Fruit fly (Drosophila melanogaster) whole organism, embryonic: Measurements from ENCODE around the gene Nepl7.

Source experiments
- Asciz ChIP-seq: fragments of 200-800 bp; sonication (Bioruptor generic); optimal IDR thresholded peaks from 2 replicates; lab custom pipeline; 2017; ENCODE audit warnings: missing biosample characterization, mild to moderate bottlenecking, missing genetic modification characterization, missing genetic modification reagents
- BtbVII ChIP-seq: fragments of 200-800 bp; sonication (Bioruptor generic); optimal IDR thresholded peaks from 3 replicates; lab custom pipeline; 2017; ENCODE audit warnings: missing biosample characterization, mild to moderate bottlenecking, missing genetic modification characterization
- CG10209 ChIP-seq: fragments of 200-800 bp; sonication (Bioruptor generic); optimal IDR thresholded peaks from 3 replicates; lab custom pipeline; 2017; ENCODE audit warnings: missing biosample characterization, mild to moderate bottlenecking, missing genetic modification characterization, missing genetic modification reagents
- CG12391 ChIP-seq: fragments of 200-800 bp; sonication (Bioruptor generic); optimal IDR thresholded peaks from 3 replicates; lab custom pipeline; 2018; ENCODE audit warnings: missing biosample characterization, mild to moderate bottlenecking, missing genetic modification characterization, moderate library complexity
- CG13894 ChIP-seq: fragments of 200-800 bp; sonication (Bioruptor generic); optimal IDR thresholded peaks from 3 replicates; lab custom pipeline; 2018; ENCODE audit warnings: missing biosample characterization, mild to moderate bottlenecking, missing genetic modification characterization, moderate library complexity
- CG14667 ChIP-seq: fragments of 200-800 bp; sonication (Bioruptor generic); IDR thresholded peaks from 2 replicates; pipeline ENCODE4 v1.3.6; 2022; ENCODE audit warnings: missing biosample characterization, missing genetic modification characterization
- CG14965 ChIP-seq: fragments of 200-800 bp; sonication (Bioruptor generic); optimal IDR thresholded peaks from 2 replicates; lab custom pipeline; 2016; ENCODE audit warnings: missing biosample characterization, missing genetic modification characterization, borderline replicate concordance
- CG34422 ChIP-seq: fragments of 200-800 bp; sonication (Bioruptor generic); IDR thresholded peaks from 3 replicates; pipeline ENCODE4 v1.3.6; 2022; ENCODE audit warnings: missing biosample characterization, missing genetic modification characterization
- CG42726 ChIP-seq: fragments of 200-800 bp; sonication (Bioruptor generic); IDR thresholded peaks from 2 replicates; pipeline ENCODE4 v1.3.6; 2022; ENCODE audit warnings: missing biosample characterization, missing genetic modification characterization; ENCODE audit not compliant: partially characterized antibody
- CG4730 ChIP-seq: fragments of 200-800 bp; sonication (Bioruptor generic); IDR thresholded peaks from 2 replicates; pipeline ENCODE4 v1.3.6; 2022; ENCODE audit warnings: missing biosample characterization, missing genetic modification characterization
- CG4854 ChIP-seq: fragments of 200-800 bp; sonication (Bioruptor generic); optimal IDR thresholded peaks from 2 replicates; lab custom pipeline; 2016; ENCODE audit warnings: missing biosample characterization, missing genetic modification characterization, inconsistent platforms
- CG6813 ChIP-seq: fragments of 200-800 bp; sonication (Bioruptor generic); optimal IDR thresholded peaks from 2 replicates; lab custom pipeline; 2017; ENCODE audit warnings: missing biosample characterization, missing genetic modification characterization, mild to moderate bottlenecking, moderate library complexity, missing genetic modification reagents
- CG7271 ChIP-seq: fragments of 200-800 bp; sonication (Bioruptor generic); optimal IDR thresholded peaks from 2 replicates; lab custom pipeline; 2018; ENCODE audit warnings: missing biosample characterization, mild to moderate bottlenecking, missing genetic modification characterization, moderate library complexity
- CG7928 ChIP-seq: fragments of 200-800 bp; sonication (Bioruptor generic); optimal IDR thresholded peaks from 2 replicates; lab custom pipeline; 2017; ENCODE audit warnings: missing biosample characterization, mild to moderate bottlenecking, missing genetic modification characterization
- CHES-1-like ChIP-seq: fragments of 200-800 bp; sonication (Bioruptor generic); optimal IDR thresholded peaks from 2 replicates; lab custom pipeline; 2016; ENCODE audit warnings: missing biosample characterization, missing genetic modification characterization
- Dip3 ChIP-seq: fragments of 200-800 bp; sonication (Bioruptor generic); optimal IDR thresholded peaks from 3 replicates; lab custom pipeline; 2016; ENCODE audit warnings: missing biosample characterization, missing genetic modification characterization
- Dll ChIP-seq: fragments of 200-800 bp; sonication (Bioruptor generic); IDR thresholded peaks from 4 replicates; pipeline ENCODE4 v1.3.6; 2022; ENCODE audit warnings: missing biosample characterization, missing genetic modification characterization; ENCODE audit not compliant: partially characterized antibody
- Dp ChIP-seq: fragments of 200-800 bp; sonication (Bioruptor generic); optimal IDR thresholded peaks from 2 replicates; lab custom pipeline; 2018; ENCODE audit warnings: missing biosample characterization, mild to moderate bottlenecking, missing genetic modification characterization, moderate library complexity
- Elba2 ChIP-seq: fragments of 200-800 bp; sonication (Bioruptor generic); optimal IDR thresholded peaks from 3 replicates; lab custom pipeline; 2016; ENCODE audit warnings: missing biosample characterization, missing genetic modification characterization
- H15 ChIP-seq: fragments of 200-800 bp; sonication (Bioruptor generic); IDR thresholded peaks from 3 replicates; pipeline ENCODE4 v1.3.6; 2022; ENCODE audit warnings: missing biosample characterization, missing genetic modification characterization
- H2.0 ChIP-seq: fragments of 200-800 bp; sonication (Bioruptor generic); IDR thresholded peaks from 2 replicates; pipeline ENCODE4 v1.3.6; 2022; ENCODE audit warnings: missing biosample characterization, missing genetic modification characterization
- HLH54F ChIP-seq: fragments of 200-800 bp; sonication (Bioruptor generic); optimal IDR thresholded peaks from 3 replicates; lab custom pipeline; 2016; ENCODE audit warnings: missing biosample characterization, missing genetic modification characterization
- Hey ChIP-seq: fragments of 200-800 bp; sonication (Bioruptor generic); optimal IDR thresholded peaks from 3 replicates; lab custom pipeline; 2018; ENCODE audit warnings: missing biosample characterization, mild to moderate bottlenecking, missing genetic modification characterization
- Hmx ChIP-seq: fragments of 200-800 bp; sonication (Bioruptor generic); optimal IDR thresholded peaks from 2 replicates; lab custom pipeline; 2016; ENCODE audit warnings: missing biosample characterization, missing genetic modification characterization
- Mad ChIP-seq: fragments of 200-800 bp; sonication (Bioruptor generic); optimal IDR thresholded peaks from 2 replicates; lab custom pipeline; 2016; ENCODE audit warnings: missing biosample characterization, missing genetic modification characterization
- NfI ChIP-seq: fragments of 200-800 bp; sonication (Bioruptor generic); optimal IDR thresholded peaks from 3 replicates; lab custom pipeline; 2018; ENCODE audit warnings: missing biosample characterization, mild to moderate bottlenecking, missing genetic modification characterization, moderate library complexity
- Oli ChIP-seq: fragments of 200-800 bp; sonication (Bioruptor generic); optimal IDR thresholded peaks from 2 replicates; lab custom pipeline; 2018; ENCODE audit warnings: missing biosample characterization, mild to moderate bottlenecking, missing genetic modification characterization, moderate library complexity
- Optix ChIP-seq: fragments of 200-800 bp; sonication (Bioruptor generic); IDR thresholded peaks from 3 replicates; pipeline ENCODE4 v1.3.6; 2022; ENCODE audit warnings: missing biosample characterization, missing genetic modification characterization
- Usf ChIP-seq: fragments of 200-800 bp; sonication (Bioruptor generic); optimal IDR thresholded peaks from 2 replicates; lab custom pipeline; 2017; ENCODE audit warnings: missing genotype, missing biosample characterization, missing genetic modification characterization
- ash1 ChIP-seq: fragments of 200-800 bp; sonication (Bioruptor generic); optimal IDR thresholded peaks from 2 replicates; lab custom pipeline; 2018; ENCODE audit warnings: missing biosample characterization, mild to moderate bottlenecking, missing genetic modification characterization
- bab2 ChIP-seq: fragments of 200-800 bp; sonication (Bioruptor generic); optimal IDR thresholded peaks from 2 replicates; lab custom pipeline; 2016; ENCODE audit warnings: missing biosample characterization, missing genetic modification characterization
- ci ChIP-seq: fragments of 200-800 bp; sonication (Bioruptor generic); IDR thresholded peaks from 3 replicates; pipeline ENCODE4 v1.3.6; 2022; ENCODE audit warnings: missing biosample characterization, missing genetic modification characterization
- crol ChIP-seq: fragments of 200-800 bp; sonication (Bioruptor generic); IDR thresholded peaks from 2 replicates; pipeline ENCODE4 v1.3.6; 2022; ENCODE audit warnings: missing biosample characterization, missing genetic modification characterization
- dan ChIP-seq: fragments of 200-800 bp; sonication (Bioruptor generic); IDR thresholded peaks from 2 replicates; pipeline ENCODE4 v1.3.6; 2022; ENCODE audit warnings: missing biosample characterization, missing genetic modification characterization
- fd64A ChIP-seq: fragments of 200-800 bp; sonication (Bioruptor generic); optimal IDR thresholded peaks from 3 replicates; lab custom pipeline; 2018; ENCODE audit warnings: missing biosample characterization, mild to moderate bottlenecking, missing genetic modification characterization
- gce ChIP-seq: fragments of 200-800 bp; sonication (Bioruptor generic); IDR thresholded peaks from 3 replicates; pipeline ENCODE4 v1.3.6; 2022; ENCODE audit warnings: missing biosample characterization, missing genetic modification characterization
- maf-S ChIP-seq: fragments of 200-800 bp; sonication (Bioruptor generic); optimal IDR thresholded peaks from 2 replicates; lab custom pipeline; 2016; ENCODE audit warnings: missing biosample characterization, missing genetic modification characterization
- pb ChIP-seq: fragments of 200-800 bp; sonication (Bioruptor generic); optimal IDR thresholded peaks from 3 replicates; lab custom pipeline; 2016; ENCODE audit warnings: missing biosample characterization, missing genetic modification characterization
- phol ChIP-seq: fragments of 200-800 bp; sonication (Bioruptor generic); optimal IDR thresholded peaks from 3 replicates; lab custom pipeline; 2018; ENCODE audit warnings: missing biosample characterization, mild to moderate bottlenecking, missing genetic modification characterization, moderate library complexity
- pzg ChIP-seq: fragments of 200-800 bp; sonication (Bioruptor generic); optimal IDR thresholded peaks from 3 replicates; lab custom pipeline; 2018; ENCODE audit warnings: missing biosample characterization, mild to moderate bottlenecking, missing genetic modification characterization, moderate library complexity
- sc ChIP-seq, 3 experiments: fragments of >200 bp in 2 of 3; fragments of 200-800 bp in 1 of 3; sonication (Bioruptor generic) in 1 of 3; optimal IDR thresholded peaks; 2 replicates in 2 of 3; 3 replicates in 1 of 3; lab custom pipeline; 2017; ENCODE audit warnings: mild to moderate bottlenecking in 1 of 3, missing biosample characterization in 1 of 3, missing genetic modification characterization in 1 of 3, missing genetic modification reagents in 1 of 3
- seq ChIP-seq: fragments of 200-800 bp; sonication (Bioruptor generic); IDR thresholded peaks from 2 replicates; pipeline ENCODE4 v1.3.6; 2022; ENCODE audit warnings: missing biosample characterization, missing genetic modification characterization
- so ChIP-seq: fragments of 200-800 bp; sonication (Bioruptor generic); IDR thresholded peaks from 3 replicates; pipeline ENCODE4 v1.3.6; 2022; ENCODE audit warnings: missing biosample characterization, missing genetic modification characterization
- tll ChIP-seq, 2 experiments: fragments of 200-800 bp in 1 of 2; fragments of >200 bp in 1 of 2; sonication (Bioruptor generic) in 1 of 2; optimal IDR thresholded peaks; 2 replicates each; lab custom pipeline; 2017 to 2019; ENCODE audit warnings: missing biosample characterization in 2 of 2, missing genetic modification characterization in 2 of 2, mild to moderate bottlenecking in 1 of 2, moderate library complexity in 1 of 2
- tna ChIP-seq: fragments of 200-800 bp; sonication (Bioruptor generic); IDR thresholded peaks from 2 replicates; pipeline ENCODE4 v1.3.6; 2022; ENCODE audit warnings: missing biosample characterization, missing genetic modification characterization; ENCODE audit not compliant: partially characterized antibody
- trem ChIP-seq: fragments of 200-800 bp; optimal IDR thresholded peaks from 3 replicates; lab custom pipeline; 2019; ENCODE audit warnings: missing biosample characterization, mild to moderate bottlenecking, missing genetic modification characterization, moderate library complexity
- unc-4 ChIP-seq: fragments of 200-800 bp; sonication (Bioruptor generic); IDR thresholded peaks from 2 replicates; pipeline ENCODE4 v1.3.6; 2022; ENCODE audit warnings: missing biosample characterization, missing genetic modification characterization; ENCODE audit not compliant: partially characterized antibody
- wek ChIP-seq: fragments of 200-800 bp; sonication (Bioruptor generic); optimal IDR thresholded peaks from 3 replicates; lab custom pipeline; 2018; ENCODE audit warnings: missing biosample characterization, mild to moderate bottlenecking, missing genetic modification characterization, moderate library complexity
- wor ChIP-seq: fragments of 200-800 bp; sonication (Bioruptor generic); IDR thresholded peaks from 2 replicates; pipeline ENCODE4 v1.3.6; 2022; ENCODE audit warnings: missing biosample characterization, missing genetic modification characterization

Gene Nepl7

DNA sequence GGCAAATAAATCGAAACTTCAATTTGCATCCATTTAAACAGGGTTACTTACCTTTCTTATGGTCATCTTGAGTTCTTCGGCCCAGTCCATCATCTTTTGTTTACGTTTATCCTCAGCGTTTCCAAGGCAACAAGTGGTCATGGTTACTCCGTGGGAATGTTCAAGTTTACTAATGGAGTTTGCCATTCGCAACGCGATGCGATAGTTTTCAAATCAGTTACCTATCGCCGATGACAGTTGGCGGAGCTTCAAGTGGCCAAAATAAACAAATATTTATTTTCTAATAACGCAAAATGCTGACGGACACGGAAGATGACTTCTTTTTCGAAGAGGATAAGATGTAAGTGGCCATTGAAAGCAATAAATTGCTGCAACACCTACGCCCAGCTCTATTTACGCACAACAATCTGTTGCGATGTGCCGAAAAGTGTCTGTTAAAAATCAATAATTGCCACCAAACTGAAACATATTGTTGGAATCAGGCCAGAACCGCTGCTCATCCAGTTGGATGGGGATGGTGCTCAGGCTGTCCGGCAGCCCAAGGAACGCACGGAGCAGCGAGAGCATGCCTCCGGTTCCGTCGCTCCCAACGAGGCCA, 25.4 kb upstream of the Nepl7 start, which contains the start of the genes IFT43 and PICK1 (continued):
- TF ChIP-seq Dll (peak; percentile 83), unc-4 (GFP tag; lab: Robert Waterston, UW) (peak; percentile 75), tll (GFP tag; optimal IDR thresholded peaks at IDR 0.05; lab: Kevin White, UChicago) (no peak), maf-S (GFP tag; lab: Kevin White, UChicago) (no peak), wek (GFP tag; lab: Kevin White, UChicago) (no peak), H15 (GFP tag; lab: Robert Waterston, UW) (no peak), Mad (GFP tag; lab: Kevin White, UChicago) (no peak), fd64A (no peak), dan (GFP tag; lab: Robert Waterston, UW) (no peak), bab2 (GFP tag; lab: Kevin White, UChicago) (no peak), Elba2 (GFP tag; lab: Kevin White, UChicago) (no peak), crol (GFP tag; lab: Robert Waterston, UW) (no peak), BtbVII (GFP tag; lab: Kevin White, UChicago) (no peak), HLH54F (GFP tag; lab: Kevin White, UChicago) (no peak), CG4730 (GFP tag; lab: Robert Waterston, UW) (no peak), CG4854 (GFP tag; lab: Kevin White, UChicago) (no peak), Dip3 (GFP tag; lab: Kevin White, UChicago) (no peak), CG6813 (no peak), seq (GFP tag; lab: Robert Waterston, UW) (no peak), CHES-1-like (GFP tag; lab: Kevin White, UChicago) (peak; percentile 4), Oli (tag; lab: Kevin White, UChicago) (no peak), phol (peak; percentile 61), ci (GFP tag; lab: Robert Waterston, UW) (0 out of 3 replicates have a peak, but pooled peaks have one; percentile 33), Hmx (no peak), gce (no peak), Dp (peak; percentile 37), NfI (GFP tag; lab: Kevin White, UChicago) (no peak), CG14965 (GFP tag; lab: Kevin White, UChicago) (no peak), pb (no peak), trem (tag; lab: Kevin White, UChicago) (peak; percentile 54), CG42726 (GFP tag; lab: Robert Waterston, UW) (no peak; the same call in none of the 2 replicates), wor (GFP tag; lab: Robert Waterston, UW) (no peak), ash1 (GFP tag; lab: Kevin White, UChicago) (no peak), tna (GFP tag; lab: Robert Waterston, UW) (peak; percentile 78), H2.0 (GFP tag; lab: Robert Waterston, UW) (no peak), CG14667 (GFP tag; lab: Robert Waterston, UW) (no peak), Hey (no peak), CG12391 (tag; lab: Kevin White, UChicago) (no peak), CG13894 (tag; lab: Kevin White, UChicago) (no peak), CG7928 (no peak), CG10209 (no peak), Usf (no peak), Asciz (GFP tag; lab: Kevin White, UChicago) (no peak), CG7271 (tag; lab: Kevin White, UChicago) (no peak), pzg (GFP tag; lab: Kevin White, UChicago) (peak; percentile 70), so (GFP tag; lab: Robert Waterston, UW) (no peak), Optix (GFP tag; lab: Robert Waterston, UW) (no peak), CG34422 (peak; percentile 54; the same call in 1 of the 3 replicates), sc (optimal IDR thresholded peaks at IDR 0.05; lab: Kevin White, UChicago) (no peak), sc (GFP tag; optimal IDR thresholded peaks at IDR 0.05; lab: Kevin White, UChicago) (no peak)
